Fruit fly (Drosophila melanogaster) whole organism, wandering third instar larva: ENCODE results near the gene bb8.

Experiments used
- Abd-B ChIP-seq: fragments of >200 bp; optimal IDR thresholded peaks from 2 replicates; lab custom pipeline; 2017; ENCODE audit warnings: missing biosample characterization, missing genetic modification characterization
- CG32264 ChIP-seq: fragments of 200-800 bp; sonication (Bioruptor generic); optimal IDR thresholded peaks from 2 replicates; lab custom pipeline; 2016; ENCODE audit warnings: missing biosample characterization, missing genetic modification characterization
- CG9705 ChIP-seq: fragments of 200-800 bp; sonication (Bioruptor generic); optimal IDR thresholded peaks from 2 replicates; lab custom pipeline; 2018; ENCODE audit warnings: missing biosample characterization, mild to moderate bottlenecking, missing genetic modification characterization
- CrebA ChIP-seq: fragments of 200-800 bp; sonication (Bioruptor generic); optimal IDR thresholded peaks from 2 replicates; lab custom pipeline; 2016; ENCODE audit warnings: missing biosample characterization, mild to moderate bottlenecking, missing genetic modification characterization, borderline replicate concordance
- Dfd ChIP-seq: fragments of >200 bp; optimal IDR thresholded peaks from 2 replicates; lab custom pipeline; 2017; ENCODE audit warnings: missing biosample characterization, missing genetic modification characterization
- Dif ChIP-seq: fragments of 200-275, 200-300 bp; sonication (Bioruptor generic); optimal IDR thresholded peaks from 2 replicates; lab custom pipeline; 2018; ENCODE audit warnings: missing biosample characterization, missing genetic modification characterization; ENCODE audit not compliant: partially characterized antibody
- GATAd ChIP-seq: sonication (Bioruptor generic); optimal IDR thresholded peaks from 2 replicates; lab custom pipeline; 2016; ENCODE audit warnings: missing biosample characterization, missing genetic modification characterization
- HLH106 ChIP-seq: fragments of 200-800 bp; optimal IDR thresholded peaks from 3 replicates; lab custom pipeline; 2019; ENCODE audit warnings: missing biosample characterization, mild to moderate bottlenecking, missing genetic modification characterization, moderate library complexity
- Hnf4 ChIP-seq: fragments of 200-800 bp; sonication (Bioruptor generic); optimal IDR thresholded peaks from 2 replicates; lab custom pipeline; 2016; ENCODE audit warnings: missing biosample characterization, mild to moderate bottlenecking, missing genetic modification characterization
- Hr78 ChIP-seq: fragments of >200 bp; optimal IDR thresholded peaks from 2 replicates; lab custom pipeline; 2017; ENCODE audit warnings: missing biosample characterization, missing genetic modification characterization
- Hr83 ChIP-seq: fragments of 200-300 bp; sonication (Bioruptor generic); optimal IDR thresholded peaks from 2 replicates; lab custom pipeline; 2016; ENCODE audit warnings: missing biosample characterization, mild to moderate bottlenecking, missing genetic modification characterization, moderate library complexity; ENCODE audit not compliant: poor library complexity, severe bottlenecking
- Jra ChIP-seq: sonication (Bioruptor generic); optimal IDR thresholded peaks from 2 replicates; lab custom pipeline; 2016; ENCODE audit warnings: missing biosample characterization, missing genetic modification characterization
- Mio ChIP-seq: sonication (Bioruptor generic); optimal IDR thresholded peaks from 2 replicates; lab custom pipeline; 2016; ENCODE audit warnings: missing biosample characterization, missing genetic modification characterization
- Myc ChIP-seq: fragments of >200 bp; optimal IDR thresholded peaks from 2 replicates; lab custom pipeline; 2017
- N ChIP-seq: fragments of >200 bp; optimal IDR thresholded peaks from 2 replicates; lab custom pipeline; 2018; ENCODE audit warnings: missing biosample characterization, missing external identifiers, missing genetic modification characterization
- OdsH ChIP-seq: fragments of 200-800 bp; sonication (Bioruptor generic); optimal IDR thresholded peaks from 2 replicates; lab custom pipeline; 2016; ENCODE audit warnings: missing biosample characterization, mild to moderate bottlenecking, missing genetic modification characterization
- Rel ChIP-seq, 2 experiments: fragments of 200-800 bp; sonication (Bioruptor generic) in 1 of 2; optimal IDR thresholded peaks; 2 replicates in 1 of 2; 3 replicates in 1 of 2; lab custom pipeline; 2016 to 2019; ENCODE audit warnings: mild to moderate bottlenecking in 2 of 2, missing biosample characterization in 2 of 2, missing genetic modification characterization in 2 of 2, moderate library complexity in 1 of 2
- Sp1 ChIP-seq: fragments of 200-800 bp; sonication (Bioruptor generic); optimal IDR thresholded peaks from 3 replicates; lab custom pipeline; 2019; ENCODE audit warnings: missing biosample characterization, mild to moderate bottlenecking, missing genetic modification characterization, moderate library complexity
- Vsx2 ChIP-seq: fragments of 200-300, 225-300 bp; sonication (Bioruptor generic); optimal IDR thresholded peaks from 2 replicates; lab custom pipeline; 2018; ENCODE audit warnings: missing biosample characterization, missing genetic modification characterization; ENCODE audit not compliant: partially characterized antibody
- br ChIP-seq: fragments of 200-800 bp; sonication (Bioruptor generic); optimal IDR thresholded peaks from 2 replicates; lab custom pipeline; 2016; ENCODE audit warnings: missing biosample characterization, missing genetic modification characterization
- brk ChIP-seq: fragments of 200-800 bp; sonication (Bioruptor generic); optimal IDR thresholded peaks from 2 replicates; lab custom pipeline; 2016; ENCODE audit warnings: missing biosample characterization, mild to moderate bottlenecking, missing genetic modification characterization
- dl ChIP-seq, 2 experiments: fragments of 175-275, 200-275 bp in 1 of 2; fragments of 200-275 bp in 1 of 2; sonication (Bioruptor generic); optimal IDR thresholded peaks; lab custom pipeline; 2018; ENCODE audit warnings: mild to moderate bottlenecking in 2 of 2, missing biosample characterization in 2 of 2, missing genetic modification characterization in 2 of 2, moderate library complexity in 2 of 2; ENCODE audit not compliant: partially characterized antibody in 2 of 2, insufficient read depth in 1 of 2
- dmrt93B ChIP-seq: fragments of 200-800 bp; sonication (Bioruptor generic); optimal IDR thresholded peaks from 2 replicates; lab custom pipeline; 2018; ENCODE audit warnings: missing biosample characterization, mild to moderate bottlenecking, missing genetic modification characterization
- dsf ChIP-seq: sonication (Bioruptor generic); optimal IDR thresholded peaks from 2 replicates; lab custom pipeline; 2016; ENCODE audit warnings: missing biosample characterization, missing genetic modification characterization, borderline replicate concordance
- ey ChIP-seq: fragments of 200-800 bp; sonication (Bioruptor generic); optimal IDR thresholded peaks from 2 replicates; lab custom pipeline; 2016; ENCODE audit warnings: missing biosample characterization, missing genetic modification characterization
- foxo ChIP-seq, 2 experiments: fragments of 200-800 bp; sonication (Bioruptor generic); optimal IDR thresholded peaks; 2 replicates in 1 of 2; 3 replicates in 1 of 2; lab custom pipeline; 2016 to 2017; ENCODE audit warnings: missing biosample characterization in 2 of 2, missing genetic modification characterization in 2 of 2
- fru ChIP-seq: fragments of 200-800 bp; sonication (Bioruptor generic); optimal IDR thresholded peaks from 3 replicates; lab custom pipeline; 2016; ENCODE audit warnings: missing biosample characterization, mild to moderate bottlenecking, missing genetic modification characterization
- h ChIP-seq: fragments of 200-800 bp; sonication (Bioruptor generic); optimal IDR thresholded peaks from 3 replicates; lab custom pipeline; 2016; ENCODE audit warnings: missing biosample characterization, mild to moderate bottlenecking, missing genetic modification characterization
- jim ChIP-seq: fragments of 175-275, 200-325 bp; sonication (Bioruptor generic); optimal IDR thresholded peaks from 2 replicates; lab custom pipeline; 2016; ENCODE audit warnings: missing biosample characterization, mild to moderate bottlenecking, missing genetic modification characterization
- lola ChIP-seq: fragments of >200 bp; optimal IDR thresholded peaks from 2 replicates; lab custom pipeline; 2017; ENCODE audit warnings: missing biosample characterization, missing genetic modification characterization
- pan ChIP-seq: fragments of >200 bp; optimal IDR thresholded peaks from 2 replicates; lab custom pipeline; 2017
- psq ChIP-seq: fragments of 200-800 bp; sonication (Bioruptor generic); optimal IDR thresholded peaks from 3 replicates; lab custom pipeline; 2017; ENCODE audit warnings: missing biosample characterization, mild to moderate bottlenecking, missing genetic modification characterization, moderate library complexity
- rgr ChIP-seq: fragments of 200-800 bp; sonication (Bioruptor generic); optimal IDR thresholded peaks from 3 replicates; lab custom pipeline; 2016; ENCODE audit warnings: missing biosample characterization, mild to moderate bottlenecking, missing genetic modification characterization
- sage ChIP-seq: fragments of 200-800 bp; sonication (Bioruptor generic); optimal IDR thresholded peaks from 2 replicates; lab custom pipeline; 2016; ENCODE audit warnings: missing biosample characterization, mild to moderate bottlenecking, missing genetic modification characterization
- sv ChIP-seq: fragments of 200-800 bp; sonication (Bioruptor generic); optimal IDR thresholded peaks from 3 replicates; lab custom pipeline; 2016; ENCODE audit warnings: missing biosample characterization, missing genetic modification characterization
- tai ChIP-seq: sonication (Bioruptor generic); optimal IDR thresholded peaks from 2 replicates; lab custom pipeline; 2016; ENCODE audit warnings: missing biosample characterization, missing genetic modification characterization
- usp ChIP-seq: fragments of >200 bp; optimal IDR thresholded peaks from 2 replicates; lab custom pipeline; 2017; ENCODE audit warnings: missing biosample characterization, missing genetic modification characterization
- woc ChIP-seq: sonication (Bioruptor generic); optimal IDR thresholded peaks from 2 replicates; lab custom pipeline; 2016; ENCODE audit warnings: missing biosample characterization, mild to moderate bottlenecking, missing genetic modification characterization

The bb8 gene

dm6 chr3R:23290089-23290488 is at the start of gene bb8:
Gene bb8 (minus strand): TSS chr3R:23290189.
- TF ChIP-seq GATAd (GFP tag; lab: Kevin White, UChicago) (no peak), jim (GFP tag; lab: Kevin White, UChicago) (no peak), sage (GFP tag; lab: Kevin White, UChicago) (no peak), brk (GFP tag; lab: Kevin White, UChicago) (no peak), woc (GFP tag; lab: Kevin White, UChicago) (no peak), rgr (GFP tag; lab: Kevin White, UChicago) (no peak), Vsx2 (GFP tag; lab: Kevin White, UChicago) (no peak), HLH106 (tag; lab: Kevin White, UChicago) (no peak), Abd-B (GFP tag; lab: Kevin White, UChicago) (no peak), OdsH (GFP tag; lab: Kevin White, UChicago) (no peak), N (GFP tag; lab: Kevin White, UChicago) (no peak), usp (GFP tag; lab: Kevin White, UChicago) (no peak)

dm6 chr3R:23338290-23338689 is 48.3 kb upstream of the bb8 start:
- TF ChIP-seq Rel (GFP tag; optimal IDR thresholded peaks at IDR 0.05; lab: Kevin White, UChicago) (no peak), Rel (tag; optimal IDR thresholded peaks at IDR 0.05; lab: Kevin White, UChicago) (peak; percentile 18), Vsx2 (GFP tag; lab: Kevin White, UChicago) (no peak), Hr78 (GFP tag; lab: Kevin White, UChicago) (no peak)

- TF ChIP-seq Vsx2 (GFP tag; lab: Kevin White, UChicago) (no peak), OdsH (GFP tag; lab: Kevin White, UChicago) (peak; percentile 34), N (GFP tag; lab: Kevin White, UChicago) (no peak), GATAd (GFP tag; lab: Kevin White, UChicago) (no peak), jim (GFP tag; lab: Kevin White, UChicago) (no peak), Dfd (GFP tag; lab: Kevin White, UChicago) (no peak), lola (GFP tag; lab: Kevin White, UChicago) (no peak), sage (GFP tag; lab: Kevin White, UChicago) (no peak), psq (peak; percentile 40), ey (GFP tag; lab: Kevin White, UChicago) (peak; percentile 65), foxo (GFP tag; optimal IDR thresholded peaks at IDR 0.05; lab: Kevin White, UChicago) (peak in 1 of 2 experiments; percentile 67), dmrt93B (no peak), h (peak; percentile 69), usp (GFP tag; lab: Kevin White, UChicago) (no peak), CrebA (GFP tag; lab: Kevin White, UChicago) (peak; percentile 1), br (GFP tag; lab: Kevin White, UChicago) (peak; percentile 7), Sp1 (GFP tag; lab: Kevin White, UChicago) (peak; percentile 32), rgr (GFP tag; lab: Kevin White, UChicago) (peak; percentile 54), Dif (GFP tag; lab: Kevin White, UChicago) (no peak), CG9705 (GFP tag; lab: Kevin White, UChicago) (no peak), sv (GFP tag; lab: Kevin White, UChicago) (no peak), Hnf4 (GFP tag; lab: Kevin White, UChicago) (peak; percentile 27), tai (GFP tag; lab: Kevin White, UChicago) (peak; percentile 37), brk (GFP tag; lab: Kevin White, UChicago) (no peak), Myc (lab: Kevin White, UChicago) (no peak), fru (GFP tag; lab: Kevin White, UChicago) (peak; percentile 68), Rel (GFP tag; optimal IDR thresholded peaks at IDR 0.05; lab: Kevin White, UChicago) (no peak), Rel (tag; optimal IDR thresholded peaks at IDR 0.05; lab: Kevin White, UChicago) (peak; percentile 56), Jra (GFP tag; lab: Kevin White, UChicago) (no peak), CG32264 (GFP tag; lab: Kevin White, UChicago) (no peak), pan (lab: Kevin White, UChicago) (no peak), dsf (GFP tag; lab: Kevin White, UChicago) (no peak), Hr78 (GFP tag; lab: Kevin White, UChicago) (no peak), Mio (GFP tag; lab: Kevin White, UChicago) (no peak), Hr83 (GFP tag; lab: Kevin White, UChicago) (no peak), HLH106 (tag; lab: Kevin White, UChicago) (peak; percentile 34), dl (GFP tag; optimal IDR thresholded peaks at IDR 0.05; lab: Kevin White, UChicago; ENCODE audit: insufficient read depth in 1 of 2, partially characterized antibody in 2 of 2) (no peak), Abd-B (GFP tag; lab: Kevin White, UChicago) (no peak), woc (GFP tag; lab: Kevin White, UChicago) (peak; percentile 7)
Observed at dm6 chr3R:23337183-23337825, 47.3 kb upstream of the bb8 start.
